Worm (Caenorhabditis elegans) whole organism, mixed stage, embryonic: ENCODE data around the gene srh-88.

ENCODE experiments used
- bed-3 ChIP-seq: fragments of 200-800 bp; sonication (Bioruptor generic); optimal IDR thresholded peaks from 3 replicates; lab custom pipeline; 2018; ENCODE audit warnings: mild to moderate bottlenecking, missing genetic modification characterization, moderate library complexity, missing compliant biosample characterization
- lin-13 ChIP-seq: fragments of 150-350 bp; optimal IDR thresholded peaks from 2 replicates; lab custom pipeline; 2014; ENCODE audit warnings: missing biosample characterization, missing genetic modification characterization
- lsy-2 ChIP-seq: fragments of 150-350 bp; optimal IDR thresholded peaks from 2 replicates; lab custom pipeline; 2014; ENCODE audit warnings: missing biosample characterization, missing genetic modification characterization
- nhr-237 ChIP-seq: fragments of 150-350 bp; optimal IDR thresholded peaks from 2 replicates; lab custom pipeline; 2014; ENCODE audit warnings: missing biosample characterization, missing genetic modification characterization
- nhr-28 ChIP-seq: fragments of 150-350 bp; optimal IDR thresholded peaks from 2 replicates; lab custom pipeline; 2014; ENCODE audit warnings: missing biosample characterization, missing genetic modification characterization
- nhr-76 ChIP-seq: sonication (generic microtip); optimal IDR thresholded peaks from 2 replicates; lab custom pipeline; 2017; ENCODE audit warnings: missing biosample characterization, missing genetic modification characterization
- snpc-4 ChIP-seq: fragments of 150-350 bp; optimal IDR thresholded peaks from 2 replicates; lab custom pipeline; 2014; ENCODE audit warnings: missing biosample characterization, missing genetic modification characterization
- unc-62 ChIP-seq: fragments of 150-350 bp; optimal IDR thresholded peaks from 2 replicates; lab custom pipeline; 2014; ENCODE audit warnings: missing biosample characterization, missing genetic modification reagents, missing genetic modification characterization
- ztf-11 ChIP-seq: fragments of 150-350 bp; optimal IDR thresholded peaks from 2 replicates; lab custom pipeline; 2014; ENCODE audit warnings: missing biosample characterization, missing genetic modification characterization

DNA sequence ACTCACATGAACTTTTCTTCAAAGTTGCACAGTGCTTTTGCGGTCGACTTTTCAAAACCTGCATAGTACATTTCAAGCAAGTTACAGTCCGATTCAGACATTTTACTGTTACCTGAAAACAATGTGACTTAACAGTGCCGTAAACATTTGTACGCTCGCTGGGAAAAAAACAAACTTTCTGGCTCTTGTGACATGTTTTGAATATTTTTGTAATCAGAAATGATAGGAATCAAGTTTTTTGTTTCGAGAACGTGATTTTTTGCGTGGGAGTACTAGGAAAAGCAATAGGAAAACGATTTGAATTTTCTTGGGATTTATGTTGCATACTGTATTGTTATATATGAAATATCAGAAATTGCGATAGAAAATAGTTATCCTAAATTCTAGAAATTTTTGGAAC lies 31.4 kb upstream of the srh-88 start, which contains the start of gene srw-120:
- no peak for TF ChIP-seq ztf-11 (tag; lab: Kevin White, UChicago)
- TF ChIP-seq unc-62 (GFP tag; lab: Kevin White, UChicago), result no peak
- TF ChIP-seq lin-13 (tag; lab: Kevin White, UChicago), result no peak
- no peak for TF ChIP-seq bed-3 (GFP tag; lab: Kevin White, UChicago)
- TF ChIP-seq snpc-4 (tag; lab: Kevin White, UChicago), result no peak
- TF ChIP-seq nhr-237 (tag; lab: Kevin White, UChicago), result no peak
- TF ChIP-seq nhr-76 (tag; lab: Kevin White, UChicago), result no peak
- TF ChIP-seq lsy-2 (tag; lab: Kevin White, UChicago), result no peak
- TF ChIP-seq nhr-28 (tag; lab: Kevin White, UChicago), result no peak
